Fruit fly (Drosophila melanogaster): ENCODE results near the gene AP-1gamma.
A peak's percentile ranks its signal among the peaks of the same experiment; 100 is the strongest.

The AP-1gamma gene

DNA sequence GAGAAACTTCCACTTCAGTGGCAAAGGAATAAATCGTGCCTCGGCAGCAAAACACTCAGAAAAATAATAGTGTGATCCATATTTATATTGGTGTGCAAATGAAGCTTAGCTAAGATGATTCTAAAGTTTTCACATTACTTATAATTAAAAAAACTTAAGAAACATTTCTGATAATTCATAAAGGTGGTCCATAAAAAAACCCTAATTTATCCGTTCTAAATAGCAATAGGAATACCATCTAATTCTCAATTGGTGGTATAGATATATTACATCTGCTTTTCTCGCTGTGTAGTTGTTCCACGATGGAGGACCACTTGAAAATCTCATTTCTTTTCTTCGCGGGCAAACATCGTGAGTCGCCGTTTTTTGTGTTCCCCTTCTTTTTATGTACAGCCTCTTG lies 46.6 kb downstream of the AP-1gamma start (continued):
- TF ChIP-seq CG9932 (GFP tag; IDR thresholded peaks at IDR 0.05), result peak; percentile 44
- peak; percentile 3 for TF ChIP-seq CG33213 (GFP tag; optimal IDR thresholded peaks at IDR 0.05)
- peak; percentile 36 for TF ChIP-seq Hr3 (GFP tag; optimal IDR thresholded peaks at IDR 0.05)
- TF ChIP-seq Sry-δ (GFP tag; optimal IDR thresholded peaks at IDR 0.05), result no peak
- TF ChIP-seq toy (GFP tag; IDR thresholded peaks at IDR 0.05), result no peak
- peak; percentile 37; the same call in 1 of the 2 replicates for TF ChIP-seq Rfx (GFP tag; IDR thresholded peaks at IDR 0.05)
- TF ChIP-seq CG14441 (GFP tag; IDR thresholded peaks at IDR 0.05), result no peak
- TF ChIP-seq jumu (GFP tag; optimal IDR thresholded peaks at IDR 0.05), result peak; percentile 3
- TF ChIP-seq Fer3 (tag; optimal IDR thresholded peaks at IDR 0.05), result peak; percentile 57
- TF ChIP-seq tin (GFP tag; optimal IDR thresholded peaks at IDR 0.05), result peak; percentile 69
- peak; percentile 7 for TF ChIP-seq cato (GFP tag; optimal IDR thresholded peaks at IDR 0.05; ENCODE audit: borderline replicate concordance)
- TF ChIP-seq E2f2 (GFP tag; IDR thresholded peaks at IDR 0.05), result no peak; the same call in 1 of the 2 replicates
- TF ChIP-seq tap (tag; optimal IDR thresholded peaks at IDR 0.05), result peak; percentile 65
- TF ChIP-seq ranshi (GFP tag; IDR thresholded peaks at IDR 0.05), result 0 out of 2 replicates have a peak, but pooled peaks have one; percentile 39
- TF ChIP-seq CG3995 (GFP tag; optimal IDR thresholded peaks at IDR 0.05), result peak; percentile 4
- TF ChIP-seq CG16815 (GFP tag; optimal IDR thresholded peaks at IDR 0.05), result peak; percentile 14
- TF ChIP-seq CG3847 (GFP tag; IDR thresholded peaks at IDR 0.05), result peak; percentile 52
- peak; percentile 72 for TF ChIP-seq CG17385 (GFP tag; optimal IDR thresholded peaks at IDR 0.05)
- peak; percentile 25 for TF ChIP-seq Deaf1 (tag; optimal IDR thresholded peaks at IDR 0.05)
- TF ChIP-seq CG9817 (tag; optimal IDR thresholded peaks at IDR 0.05), result peak; percentile 55
- TF ChIP-seq CG9437 (GFP tag; optimal IDR thresholded peaks at IDR 0.05), result no peak
- TF ChIP-seq CG1832 (GFP tag; optimal IDR thresholded peaks at IDR 0.05), result no peak
- TF ChIP-seq yki (optimal IDR thresholded peaks at IDR 0.05), result no peak
- TF ChIP-seq Oli (tag; optimal IDR thresholded peaks at IDR 0.05), result peak; percentile 67
- TF ChIP-seq Dad (GFP tag; optimal IDR thresholded peaks at IDR 0.05), result peak; percentile 27
- TF ChIP-seq zf30C (GFP tag; optimal IDR thresholded peaks at IDR 0.05), result peak; percentile 91
- no peak for TF ChIP-seq jing (GFP tag; optimal IDR thresholded peaks at IDR 0.05)
- no peak for TF ChIP-seq twi (tag; optimal IDR thresholded peaks at IDR 0.05)
- TF ChIP-seq CG2712 (tag; optimal IDR thresholded peaks at IDR 0.05), result peak; percentile 75
- TF ChIP-seq CG2199 (GFP tag; IDR thresholded peaks at IDR 0.05), result no peak
- peak; percentile 73 for TF ChIP-seq dmrt99B (tag; optimal IDR thresholded peaks at IDR 0.05)
- peak; percentile 50 for TF ChIP-seq cwo (GFP tag; optimal IDR thresholded peaks at IDR 0.05)
- TF ChIP-seq Bteb2 (GFP tag; optimal IDR thresholded peaks at IDR 0.05), result peak; percentile 44
- TF ChIP-seq CG13424 (tag; optimal IDR thresholded peaks at IDR 0.05), result peak; percentile 72
- peak; percentile 78 for TF ChIP-seq CG10979 (tag; optimal IDR thresholded peaks at IDR 0.05)
- TF ChIP-seq CG9727 (GFP tag; optimal IDR thresholded peaks at IDR 0.05), result peak; percentile 74
- TF ChIP-seq slbo (GFP tag; IDR thresholded peaks at IDR 0.05), result peak; percentile 34; the same call in 1 of the 2 replicates
- no peak for TF ChIP-seq NFAT (GFP tag; IDR thresholded peaks at IDR 0.05)
- peak; percentile 63 for TF ChIP-seq CG32532 (GFP tag; IDR thresholded peaks at IDR 0.05)
- TF ChIP-seq CG10654 (GFP tag; optimal IDR thresholded peaks at IDR 0.05), result peak; percentile 38
- peak; percentile 64 for TF ChIP-seq bab2 (GFP tag; optimal IDR thresholded peaks at IDR 0.05)
- no peak for TF ChIP-seq gcm (GFP tag; optimal IDR thresholded peaks at IDR 0.05)
- TF ChIP-seq D19A (tag; optimal IDR thresholded peaks at IDR 0.05), result peak; percentile 68
- no peak for TF ChIP-seq pan (optimal IDR thresholded peaks at IDR 0.05)
- peak in 1 of 2 experiments; percentile 64 for TF ChIP-seq pan (GFP tag; optimal IDR thresholded peaks at IDR 0.05 in 1 of 2, IDR thresholded peaks at IDR 0.05 in 1 of 2)
- 0 out of 3 replicates have a peak, but pooled peaks have one; percentile 8 for TF ChIP-seq ken (GFP tag; IDR thresholded peaks at IDR 0.05)
- no peak for TF ChIP-seq CG4617 (GFP tag; optimal IDR thresholded peaks at IDR 0.05; ENCODE audit: borderline replicate concordance)
- peak; percentile 10 for TF ChIP-seq Nf-YC (tag; optimal IDR thresholded peaks at IDR 0.05)
- TF ChIP-seq Chrac-16 (GFP tag; optimal IDR thresholded peaks at IDR 0.05), result peak; percentile 29
- TF ChIP-seq CG8290 (GFP tag; optimal IDR thresholded peaks at IDR 0.05), result no peak
- TF ChIP-seq CG8290 (tag; optimal IDR thresholded peaks at IDR 0.05), result no peak
